Fruit fly (Drosophila melanogaster): ENCODE results near the gene CG15754.

The CG15754 gene

DNA sequence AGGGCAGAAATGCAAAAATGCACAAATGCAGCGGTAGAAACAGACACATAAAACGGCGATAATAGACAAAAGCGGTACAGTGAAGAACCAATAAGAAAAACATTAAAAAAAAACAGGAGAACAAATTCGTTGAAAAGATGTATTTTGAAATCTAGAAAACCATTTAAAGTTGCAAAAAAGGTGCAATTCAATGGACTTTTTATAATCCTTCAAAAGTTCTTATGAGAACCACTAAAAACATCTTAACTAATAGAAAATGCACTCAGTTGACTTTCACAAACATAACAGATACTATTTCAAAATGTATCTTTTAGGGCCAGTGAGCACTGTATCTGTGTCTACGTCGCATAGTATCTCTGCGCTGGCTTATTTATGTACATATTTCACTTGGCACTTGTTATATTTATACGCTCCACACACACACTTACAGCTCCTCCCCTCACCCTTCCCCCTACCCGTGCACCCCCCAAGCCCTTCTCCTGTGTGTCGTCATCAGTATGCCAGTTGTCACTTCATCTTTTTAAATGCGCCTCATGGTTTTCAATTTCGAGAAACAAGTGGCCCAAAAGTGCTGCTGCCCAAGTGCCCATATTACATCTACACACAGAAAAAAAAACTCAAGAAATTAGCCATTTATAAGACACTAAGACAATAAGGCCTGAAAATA lies 37.8 kb downstream of the CG15754 start (continued):
- TF ChIP-seq vvl (GFP tag; IDR thresholded peaks at IDR 0.05), result peak; percentile 47; the same call in 1 of the 2 replicates

DNA sequence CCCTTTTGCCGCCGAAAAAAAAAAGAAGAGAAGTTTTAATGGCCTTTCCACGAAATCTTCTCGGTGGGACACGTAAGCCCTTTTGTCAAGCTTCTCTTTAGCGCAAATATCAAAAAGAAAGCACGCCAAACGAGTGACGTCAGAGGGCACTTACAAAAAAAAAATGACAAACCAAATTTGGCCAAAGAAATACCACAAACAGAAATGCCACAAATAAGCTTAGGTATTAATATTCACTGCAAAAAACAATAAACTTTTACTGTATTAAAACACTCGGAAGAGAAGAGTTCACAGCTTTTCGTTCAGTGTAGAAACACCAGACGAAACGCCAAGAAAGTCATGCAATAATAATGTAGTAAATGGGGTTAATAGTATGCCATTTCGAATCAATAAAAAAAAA lies 40.3 kb downstream of the CG15754 start:
- TF ChIP-seq CG14441 (GFP tag; IDR thresholded peaks at IDR 0.05), result peak; percentile 45; the same call in 1 of the 2 replicates
- TF ChIP-seq rib (GFP tag; IDR thresholded peaks at IDR 0.05), result no peak
- TF ChIP-seq da (GFP tag; optimal IDR thresholded peaks at IDR 0.05), result no peak
- TF ChIP-seq CG7987 (GFP tag; optimal IDR thresholded peaks at IDR 0.05), result no peak
- TF ChIP-seq ATbp (GFP tag; optimal IDR thresholded peaks at IDR 0.05), result no peak
- TF ChIP-seq dati (GFP tag; IDR thresholded peaks at IDR 0.05), result no peak
- no peak for TF ChIP-seq lilli (GFP tag; optimal IDR thresholded peaks at IDR 0.05)
- no peak for TF ChIP-seq schlank (tag; optimal IDR thresholded peaks at IDR 0.05)
- no peak for TF ChIP-seq Doc2 (GFP tag; IDR thresholded peaks at IDR 0.05)
- no peak for TF ChIP-seq CG10274 (GFP tag; optimal IDR thresholded peaks at IDR 0.05)
- no peak for TF ChIP-seq Lhr (GFP tag; optimal IDR thresholded peaks at IDR 0.05)
- TF ChIP-seq Ets65A (GFP tag), result peak; percentile 86
- TF ChIP-seq CG10267 (tag; optimal IDR thresholded peaks at IDR 0.05), result no peak
- TF ChIP-seq CG2120 (GFP tag; optimal IDR thresholded peaks at IDR 0.05), result peak; percentile 25
- TF ChIP-seq sim (GFP tag; IDR thresholded peaks at IDR 0.05), result no peak
- TF ChIP-seq salm (tag; optimal IDR thresholded peaks at IDR 0.05), result no peak
- TF ChIP-seq dm (GFP tag; optimal IDR thresholded peaks at IDR 0.05), result no peak
- TF ChIP-seq Side (GFP tag; optimal IDR thresholded peaks at IDR 0.05), result no peak
- no peak for TF ChIP-seq cg (GFP tag; optimal IDR thresholded peaks at IDR 0.05)
- TF ChIP-seq Pdp1 (GFP tag; optimal IDR thresholded peaks at IDR 0.05), result peak in 1 of 2 experiments; percentile 10
- no peak for TF ChIP-seq CG6854 (GFP tag; optimal IDR thresholded peaks at IDR 0.05)
- TF ChIP-seq slou (GFP tag; optimal IDR thresholded peaks at IDR 0.05), result no peak
- no peak for TF ChIP-seq btn (GFP tag; optimal IDR thresholded peaks at IDR 0.05)
- peak; percentile 4 for TF ChIP-seq zfh2 (GFP tag; optimal IDR thresholded peaks at IDR 0.05)
- TF ChIP-seq sug (tag; optimal IDR thresholded peaks at IDR 0.05), result no peak
- no peak for TF ChIP-seq CG31441 (GFP tag; IDR thresholded peaks at IDR 0.05)
- TF ChIP-seq nerfin-2 (GFP tag; IDR thresholded peaks at IDR 0.05; ENCODE audit: partially characterized antibody), result no peak
- TF ChIP-seq CG3407 (GFP tag; optimal IDR thresholded peaks at IDR 0.05), result no peak
- TF ChIP-seq CG5245 (GFP tag; optimal IDR thresholded peaks at IDR 0.05), result no peak
- TF ChIP-seq CG6791 (GFP tag; IDR thresholded peaks at IDR 0.05; ENCODE audit: partially characterized antibody), result no peak
- TF ChIP-seq Elba2 (GFP tag; optimal IDR thresholded peaks at IDR 0.05), result no peak
- TF ChIP-seq wek (GFP tag; optimal IDR thresholded peaks at IDR 0.05), result no peak
- no peak for TF ChIP-seq Hr78 (GFP tag; optimal IDR thresholded peaks at IDR 0.05)
- TF ChIP-seq CG6175 (GFP tag; IDR thresholded peaks at IDR 0.05), result no peak
- TF ChIP-seq dysf (GFP tag; IDR thresholded peaks at IDR 0.05), result peak; percentile 57; the same call in 2 of the 3 replicates
- TF ChIP-seq dmrt11E (tag; optimal IDR thresholded peaks at IDR 0.05), result no peak
- peak in 1 of 2 experiments; percentile 38 for TF ChIP-seq Hr51 (GFP tag; optimal IDR thresholded peaks at IDR 0.05)
- TF ChIP-seq sisA (GFP tag; IDR thresholded peaks at IDR 0.05), result peak; percentile 46
- TF ChIP-seq gcm2 (GFP tag; optimal IDR thresholded peaks at IDR 0.05), result no peak
- TF ChIP-seq CG12391 (tag; optimal IDR thresholded peaks at IDR 0.05), result peak; percentile 4
- no peak for TF ChIP-seq Eip74EF (GFP tag; optimal IDR thresholded peaks at IDR 0.05)
- TF ChIP-seq toy (GFP tag; IDR thresholded peaks at IDR 0.05), result no peak
- no peak for TF ChIP-seq CG4617 (GFP tag; optimal IDR thresholded peaks at IDR 0.05; ENCODE audit: borderline replicate concordance)
- TF ChIP-seq CG9727 (GFP tag; optimal IDR thresholded peaks at IDR 0.05), result no peak
- peak; percentile 36; the same call in 1 of the 2 replicates for TF ChIP-seq Drgx (GFP tag; IDR thresholded peaks at IDR 0.05)
- TF ChIP-seq nmo (GFP tag; optimal IDR thresholded peaks at IDR 0.05), result peak; percentile 4
- TF ChIP-seq kni (GFP tag; optimal IDR thresholded peaks at IDR 0.05), result no peak

Data from whole organism, embryonic.